Worm (Caenorhabditis elegans) whole organism, L2 larva: ENCODE results near the gene F41F3.9.
A peak's percentile ranks its signal among the peaks of the same experiment; 100 is the strongest.

Experiments used
- F13H6.1 ChIP-seq: sonication (generic microtip); optimal IDR thresholded peaks from 2 replicates; lab custom pipeline; 2016; ENCODE audit warnings: missing genetic modification characterization, missing compliant biosample characterization
- Y55F3AM.14 ChIP-seq: fragments of 200-800 bp; sonication (Bioruptor generic); optimal IDR thresholded peaks from 2 replicates; lab custom pipeline; 2018; ENCODE audit warnings: mild to moderate bottlenecking, missing genetic modification characterization, missing compliant biosample characterization
- alr-1 ChIP-seq: fragments of 150-350 bp; optimal IDR thresholded peaks from 2 replicates; lab custom pipeline; 2014; ENCODE audit warnings: missing biosample characterization, missing genetic modification characterization
- aly-2 ChIP-seq: fragments of 150-350 bp; optimal IDR thresholded peaks from 2 replicates; lab custom pipeline; 2014; ENCODE audit warnings: missing biosample characterization, missing genetic modification characterization
- ama-1 ChIP-seq: fragments of 150-350 bp; optimal IDR thresholded peaks from 2 replicates; lab custom pipeline; 2018; ENCODE audit warnings: inconsistent platforms
- ceh-82 ChIP-seq: fragments of 150-350 bp; optimal IDR thresholded peaks from 2 replicates; lab custom pipeline; 2014; ENCODE audit warnings: missing biosample characterization, missing genetic modification characterization
- elt-1 ChIP-seq: fragments of 150-350 bp; optimal IDR thresholded peaks from 2 replicates; lab custom pipeline; 2014; ENCODE audit warnings: missing biosample characterization, missing genetic modification characterization
- elt-3 ChIP-seq: sonication (generic microtip); optimal IDR thresholded peaks from 2 replicates; lab custom pipeline; 2017; ENCODE audit warnings: missing biosample characterization, missing genetic modification characterization
- fos-1 ChIP-seq: fragments of 150-350 bp; optimal IDR thresholded peaks from 2 replicates; lab custom pipeline; 2014; ENCODE audit warnings: missing biosample characterization, missing genetic modification characterization
- lin-11 ChIP-seq: fragments of 150-350 bp; sonication (generic microtip); optimal IDR thresholded peaks from 2 replicates; lab custom pipeline; 2014; ENCODE audit warnings: missing biosample characterization, missing genetic modification characterization, inconsistent platforms, mixed read lengths
- lin-13 ChIP-seq: fragments of 150-350 bp; optimal IDR thresholded peaks from 2 replicates; lab custom pipeline; 2014; ENCODE audit warnings: missing biosample characterization, missing genetic modification reagents, missing genetic modification characterization
- mab-5 ChIP-seq: fragments of 150-350 bp; optimal IDR thresholded peaks from 2 replicates; lab custom pipeline; 2014; ENCODE audit warnings: missing biosample characterization, missing genetic modification characterization
- mdl-1 ChIP-seq, 2 experiments: fragments of 150-350 bp in 1 of 2; sonication (generic microtip) in 1 of 2; optimal IDR thresholded peaks; 2 replicates each; lab custom pipeline; 2017; ENCODE audit warnings: missing biosample characterization in 2 of 2, missing genetic modification characterization in 2 of 2
- nhr-10 ChIP-seq: sonication (generic microtip); optimal IDR thresholded peaks from 2 replicates; lab custom pipeline; 2017; ENCODE audit warnings: missing biosample characterization, missing genetic modification characterization
- nhr-11 ChIP-seq: fragments of 150-350 bp; optimal IDR thresholded peaks from 2 replicates; lab custom pipeline; 2014; ENCODE audit warnings: missing biosample characterization, missing genetic modification characterization
- nhr-129 ChIP-seq: fragments of 150-350 bp; optimal IDR thresholded peaks from 2 replicates; lab custom pipeline; 2014; ENCODE audit warnings: missing biosample characterization, missing genetic modification characterization
- nhr-21 ChIP-seq: fragments of 150-350 bp; optimal IDR thresholded peaks from 2 replicates; lab custom pipeline; 2014; ENCODE audit warnings: missing biosample characterization, missing genetic modification characterization
- nhr-23 ChIP-seq: fragments of 150-350 bp; optimal IDR thresholded peaks from 2 replicates; lab custom pipeline; 2014; ENCODE audit warnings: missing biosample characterization, missing genetic modification reagents, missing genetic modification characterization
- nhr-25 ChIP-seq: fragments of 150-350 bp; sonication (generic microtip); optimal IDR thresholded peaks from 3 replicates; lab custom pipeline; 2014; ENCODE audit warnings: missing biosample characterization, missing genetic modification characterization
- nhr-6 ChIP-seq: fragments of 150-350 bp; optimal IDR thresholded peaks from 2 replicates; lab custom pipeline; 2014; ENCODE audit warnings: missing biosample characterization, missing genetic modification characterization
- nhr-77 ChIP-seq: fragments of 150-350 bp; optimal IDR thresholded peaks from 2 replicates; lab custom pipeline; 2014; ENCODE audit warnings: missing biosample characterization, missing genetic modification characterization
- sem-4 ChIP-seq: fragments of 150-350 bp; optimal IDR thresholded peaks from 2 replicates; lab custom pipeline; 2014; ENCODE audit warnings: missing biosample characterization, missing genetic modification reagents, missing genetic modification characterization
- skn-1 ChIP-seq: sonication (generic microtip); optimal IDR thresholded peaks from 2 replicates; lab custom pipeline; 2017; ENCODE audit warnings: missing biosample characterization, missing genetic modification characterization
- sma-3 ChIP-seq: sonication (generic microtip); optimal IDR thresholded peaks from 2 replicates; lab custom pipeline; 2016; ENCODE audit warnings: missing genetic modification reagents, missing genetic modification characterization, missing compliant biosample characterization
- snpc-4 ChIP-seq: fragments of 150-350 bp; optimal IDR thresholded peaks from 2 replicates; lab custom pipeline; 2014; ENCODE audit warnings: missing biosample characterization, missing genetic modification characterization
- zag-1 ChIP-seq: fragments of 150-350 bp; optimal IDR thresholded peaks from 2 replicates; lab custom pipeline; 2014; ENCODE audit warnings: missing biosample characterization, missing genetic modification characterization
- ztf-1 ChIP-seq: fragments of 200-800 bp; sonication (Bioruptor generic); conservative IDR thresholded peaks from 2 replicates; pipeline ENCODE4 v1.3.6; 2022; ENCODE audit warnings: missing genetic modification characterization, missing compliant biosample characterization
- ztf-11 ChIP-seq: sonication (generic microtip); optimal IDR thresholded peaks from 2 replicates; lab custom pipeline; 2017; ENCODE audit warnings: missing biosample characterization, missing genetic modification characterization

Gene F41F3.9

DNA sequence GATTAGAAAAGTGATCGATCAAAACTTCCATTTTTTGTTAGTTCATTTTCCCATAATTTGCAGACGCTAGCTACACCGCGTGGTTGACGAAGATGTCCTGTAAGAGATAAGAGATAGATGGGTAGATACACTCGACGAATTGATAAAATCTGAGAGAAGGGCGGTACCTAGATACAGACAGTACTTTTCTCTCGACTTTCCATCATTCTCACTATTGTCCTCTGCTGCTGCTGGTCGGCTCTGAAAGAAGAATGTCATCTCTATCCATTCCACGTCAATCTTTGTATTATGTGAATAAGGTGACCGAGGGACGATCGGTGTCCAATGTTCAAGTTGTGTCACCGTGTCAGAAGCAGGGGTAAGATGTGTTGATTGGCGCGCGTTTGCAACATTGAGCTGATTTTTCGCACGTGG is 26.8 kb upstream of the F41F3.9 start, which contains the start of gene pmt-2 (continued):
- TF ChIP-seq lin-13 (GFP tag; lab: Kevin White, UChicago) (no peak), mdl-1 (tag; optimal IDR thresholded peaks at IDR 0.05; lab: Kevin White, UChicago) (no peak), lin-11 (tag; lab: Kevin White, UChicago) (no peak), F13H6.1 (tag; lab: Kevin White, UChicago) (no peak), sma-3 (peak; percentile 64), snpc-4 (tag; lab: Kevin White, UChicago) (no peak), ztf-11 (tag; lab: Kevin White, UChicago) (no peak), skn-1 (tag; lab: Kevin White, UChicago) (no peak), ztf-1 (no peak)

- TF ChIP-seq elt-1 (tag; lab: Kevin White, UChicago), result no peak
- TF ChIP-seq fos-1, result peak; percentile 64
- TF ChIP-seq, all 48 proteins: peak for 1
Measured at ce11 chrV:4630267-4630666, 25.0 kb upstream of the F41F3.9 start.

- no peak for TF ChIP-seq sem-4 (tag; lab: Kevin White, UChicago)
- TF ChIP-seq aly-2 (tag; lab: Kevin White, UChicago), result no peak
- no peak for TF ChIP-seq mab-5 (tag; lab: Kevin White, UChicago)
- no peak for TF ChIP-seq nhr-21 (tag; lab: Kevin White, UChicago)
- no peak for TF ChIP-seq skn-1 (tag; lab: Kevin White, UChicago)
- no peak for TF ChIP-seq nhr-77 (tag; lab: Kevin White, UChicago)
- TF ChIP-seq nhr-129, result no peak
- TF ChIP-seq zag-1, result no peak
- no peak for TF ChIP-seq sma-3
- TF ChIP-seq, all 48 proteins: peak for 0
Measured at ce11 chrV:4637153-4637552, 18.1 kb upstream of the F41F3.9 start.

DNA sequence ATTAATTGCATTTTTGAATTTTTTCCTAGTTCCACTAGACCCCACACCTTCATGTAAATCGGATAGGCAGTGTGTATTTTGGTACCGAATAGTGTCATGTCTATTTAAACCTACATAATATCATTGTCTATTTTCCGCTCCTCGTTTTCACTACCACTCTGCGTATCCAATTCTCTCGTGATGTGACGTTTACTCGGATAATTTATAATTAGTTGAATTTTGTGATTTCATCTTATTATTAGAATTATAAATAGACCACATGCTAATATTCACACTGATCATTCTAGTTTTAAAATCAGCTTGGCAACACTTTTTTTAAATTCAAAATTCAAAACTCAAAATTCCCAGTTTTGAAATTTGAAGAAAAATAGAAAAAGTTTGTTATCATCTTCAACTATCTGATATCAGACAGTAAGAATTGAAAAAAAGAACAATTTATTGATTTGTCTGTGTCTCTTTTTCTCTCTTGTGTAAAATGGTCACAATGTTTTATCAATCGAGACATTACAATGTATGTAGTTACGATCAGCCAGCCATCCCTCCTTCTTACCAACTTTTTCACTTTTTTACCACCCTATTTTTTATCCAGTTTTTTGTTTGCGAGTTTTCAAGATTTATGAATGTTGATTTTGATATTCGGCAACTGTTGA is 14.6 kb upstream of the F41F3.9 start:
- TF ChIP-seq aly-2 (tag; lab: Kevin White, UChicago) (no peak), nhr-25 (tag; lab: Kevin White, UChicago) (peak; percentile 23), elt-3 (tag; lab: Kevin White, UChicago) (no peak), fos-1 (peak; percentile 52), ceh-82 (tag; lab: Kevin White, UChicago) (no peak), nhr-23 (tag; lab: Kevin White, UChicago) (no peak), nhr-6 (tag; lab: Kevin White, UChicago) (no peak)
- TF ChIP-seq, all 48 proteins: peak for 2

DNA sequence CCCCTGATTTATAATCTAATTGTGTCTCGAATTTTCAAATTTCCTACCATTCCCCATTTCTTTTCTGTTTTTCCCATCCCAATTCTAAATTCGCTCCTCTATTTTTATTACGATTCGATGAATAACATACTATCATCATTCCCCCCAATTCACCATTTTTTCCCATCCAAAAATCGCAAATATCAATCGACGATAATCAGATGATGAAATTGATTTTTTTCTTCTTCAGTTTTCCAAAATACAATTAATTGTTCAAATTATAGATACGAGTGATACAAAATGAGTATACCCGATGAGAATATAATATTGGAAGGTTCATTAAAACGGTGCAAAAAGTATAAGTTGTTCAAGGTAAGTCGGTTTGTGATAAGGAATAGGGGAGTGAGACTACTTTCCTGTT is 12.6 kb upstream of the F41F3.9 start, which contains the start of gene soc-1:
TSS of gene soc-1 (plus strand) at position 262 of the 400 bp plus-strand sequence.
- TF ChIP-seq nhr-129 (peak; percentile 69), fos-1 (no peak), alr-1 (tag; lab: Kevin White, UChicago) (no peak), elt-3 (tag; lab: Kevin White, UChicago) (no peak)

- TF ChIP-seq Y55F3AM.14 (peak; percentile 47), nhr-11 (tag; lab: Kevin White, UChicago) (peak; percentile 17), nhr-10 (tag; lab: Kevin White, UChicago) (no peak), elt-1 (tag; lab: Kevin White, UChicago) (no peak), nhr-21 (tag; lab: Kevin White, UChicago) (peak; percentile 19), nhr-25 (tag; lab: Kevin White, UChicago) (peak; percentile 63), sem-4 (tag; lab: Kevin White, UChicago) (peak; percentile 26), ama-1 (lab: Kevin White, UChicago) (peak; percentile 79)
Measured at ce11 chrV:4647279-4647819, 7.9 kb upstream of the F41F3.9 start.

DNA sequence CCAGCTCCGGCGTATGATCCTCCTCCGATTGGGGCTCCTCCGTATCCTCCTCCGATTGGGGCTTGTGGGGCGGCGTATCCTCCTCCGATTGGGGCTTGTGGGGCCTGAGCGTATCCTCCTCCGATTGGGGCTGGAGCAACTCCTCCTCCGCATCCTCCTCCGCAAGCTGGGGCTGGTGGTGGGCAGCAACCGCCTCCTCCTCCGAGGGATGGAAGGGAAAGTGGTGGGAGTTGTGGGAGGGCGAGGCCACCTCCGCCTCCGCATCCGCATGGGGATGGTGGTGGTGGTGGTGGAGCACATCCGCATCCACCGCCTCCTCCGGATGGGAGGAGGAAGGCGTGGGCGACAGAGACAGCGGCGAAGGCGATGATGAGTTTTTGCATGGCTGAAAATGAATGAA is 7.4 kb upstream of the F41F3.9 start, which contains the start of gene F41F3.3:
TSS of gene F41F3.3 (minus strand) at position 383 of the 400 bp plus-strand sequence.
- no peak for TF ChIP-seq nhr-11 (tag; lab: Kevin White, UChicago)
- TF ChIP-seq F13H6.1 (tag; lab: Kevin White, UChicago), result peak; percentile 29
- peak; percentile 80 for TF ChIP-seq Y55F3AM.14
- peak; percentile 74 for TF ChIP-seq ama-1 (lab: Kevin White, UChicago)
